Worm (Caenorhabditis elegans): ENCODE measurements around the gene K08F8.15.
A peak's percentile ranks its signal among the peaks of the same experiment; 100 is the strongest.

DNA sequence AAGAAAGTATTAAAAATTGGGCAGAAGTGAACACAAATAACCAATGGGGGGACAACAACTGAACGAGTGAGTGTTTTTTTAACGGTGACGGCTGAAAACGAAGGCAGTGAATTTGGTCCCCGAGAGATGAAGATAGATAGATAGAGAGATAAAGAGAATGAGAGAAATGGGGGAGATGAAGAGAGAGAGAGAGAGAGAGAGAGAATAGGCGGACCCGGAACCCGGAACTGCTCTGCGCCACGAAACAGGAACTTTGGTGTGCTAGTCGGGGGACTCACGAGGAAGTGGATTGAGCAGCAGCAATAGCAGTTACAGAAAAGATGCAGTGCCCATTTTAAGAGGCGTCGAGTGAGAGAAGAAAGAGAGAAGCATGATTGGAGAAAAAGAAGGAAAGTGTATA, 29.8 kb downstream of the K08F8.15 start:
- TF ChIP-seq nhr-11 (tag; optimal IDR thresholded peaks at IDR 0.05) (peak; percentile 63), unc-62 (GFP tag; optimal IDR thresholded peaks at IDR 0.05 in 1 of 2) (peak in 1 of 2 experiments; percentile 88), unc-62 (tag; optimal IDR thresholded peaks at IDR 0.05) (no peak), nhr-77 (tag; optimal IDR thresholded peaks at IDR 0.05) (no peak), pqm-1 (tag; optimal IDR thresholded peaks at IDR 0.05) (no peak), attf-4 (tag; optimal IDR thresholded peaks at IDR 0.05) (no peak), aly-2 (tag; optimal IDR thresholded peaks at IDR 0.05) (no peak), cey-2 (tag; optimal IDR thresholded peaks at IDR 0.05; ENCODE audit: borderline replicate concordance, insufficient read depth) (no peak), vab-7 (GFP tag; IDR thresholded peaks at IDR 0.05) (no peak)

Data from whole organism, L4 larva.